Worm (Caenorhabditis elegans): Measurements from ENCODE around the gene txt-8.

The txt-8 gene

ce11 chrV:18414051-18414450 lies at the start of gene txt-8:
Gene txt-8, plus strand, starts transcription at chrV:18414351.
- TF ChIP-seq ceh-6 (GFP tag; optimal IDR thresholded peaks at IDR 0.05) = no peak
- no peak for TF ChIP-seq nfya-1 (tag; optimal IDR thresholded peaks at IDR 0.05)
- no peak for TF ChIP-seq fax-1 (tag; optimal IDR thresholded peaks at IDR 0.05)
- TF ChIP-seq npax-4 (tag; optimal IDR thresholded peaks at IDR 0.05) = no peak
- TF ChIP-seq syd-9 (tag; optimal IDR thresholded peaks at IDR 0.05) = no peak
- TF ChIP-seq che-1 (tag; optimal IDR thresholded peaks at IDR 0.05) = no peak
- no peak for TF ChIP-seq fkh-6 (tag; optimal IDR thresholded peaks at IDR 0.05)
- TF ChIP-seq F13H6.1 (tag; optimal IDR thresholded peaks at IDR 0.05) = no peak
- no peak for TF ChIP-seq rnt-1 (tag; optimal IDR thresholded peaks at IDR 0.05)
- TF ChIP-seq hlh-15 (tag; optimal IDR thresholded peaks at IDR 0.05) = no peak
- TF ChIP-seq ceh-2 (tag; optimal IDR thresholded peaks at IDR 0.05) = no peak

DNA sequence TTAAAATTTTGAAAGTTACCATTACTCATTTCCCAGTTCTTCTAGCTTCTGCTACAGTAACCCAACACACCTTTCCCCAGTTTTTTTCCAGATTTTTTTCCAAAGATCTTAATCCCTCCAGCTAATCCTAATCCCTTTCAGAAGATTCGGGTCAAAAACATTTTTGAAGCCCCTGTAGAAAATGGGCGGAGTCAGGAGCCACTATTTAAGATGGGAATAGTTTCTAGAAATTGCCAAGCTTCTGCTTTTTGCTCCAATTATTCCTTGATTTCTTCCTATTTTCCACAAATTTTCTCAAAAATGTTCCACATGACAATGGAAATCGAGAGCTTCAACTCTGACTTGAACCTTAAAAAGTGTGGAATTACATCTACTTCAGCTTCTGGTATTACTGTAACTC lies 49.6 kb upstream of the txt-8 start, which contains the start of gene C08E8.9:
C08E8.9 (plus strand) TSS at position 301 of the 400 bp plus-strand sequence.
- TF ChIP-seq elt-2 (tag; optimal IDR thresholded peaks at IDR 0.05) = no peak
- TF ChIP-seq fkh-10 (GFP tag; optimal IDR thresholded peaks at IDR 0.05) = no peak
- TF ChIP-seq nhr-11 (tag; optimal IDR thresholded peaks at IDR 0.05) = no peak
- no peak for TF ChIP-seq tbx-7 (tag; optimal IDR thresholded peaks at IDR 0.05)
- no peak for TF ChIP-seq ceh-31 (tag; optimal IDR thresholded peaks at IDR 0.05)
- no peak for TF ChIP-seq ceh-30 (tag; optimal IDR thresholded peaks at IDR 0.05)
- TF ChIP-seq unc-55 (GFP tag; optimal IDR thresholded peaks at IDR 0.05) = no peak
- TF ChIP-seq Y22D7AL.16 (tag; optimal IDR thresholded peaks at IDR 0.05) = no peak
- no peak for TF ChIP-seq ceh-24 (tag; optimal IDR thresholded peaks at IDR 0.05)
- no peak for TF ChIP-seq nfya-1 (tag; optimal IDR thresholded peaks at IDR 0.05)
- TF ChIP-seq ets-4 (tag; optimal IDR thresholded peaks at IDR 0.05) = no peak
- no peak for TF ChIP-seq hlh-30 (tag; optimal IDR thresholded peaks at IDR 0.05; ENCODE audit: insufficient read depth)
- TF ChIP-seq fkh-6 (tag; optimal IDR thresholded peaks at IDR 0.05) = no peak
- no peak for TF ChIP-seq ceh-22 (tag; optimal IDR thresholded peaks at IDR 0.05)
- TF ChIP-seq C08G9.2 (tag; optimal IDR thresholded peaks at IDR 0.05) = no peak
- no peak for TF ChIP-seq pax-1 (tag; optimal IDR thresholded peaks at IDR 0.05)
- TF ChIP-seq nhr-232 (tag; optimal IDR thresholded peaks at IDR 0.05) = no peak
- TF ChIP-seq unc-42 (tag; optimal IDR thresholded peaks at IDR 0.05) = no peak
- TF ChIP-seq mec-3 (tag; optimal IDR thresholded peaks at IDR 0.05; ENCODE audit: borderline replicate concordance) = no peak

DNA sequence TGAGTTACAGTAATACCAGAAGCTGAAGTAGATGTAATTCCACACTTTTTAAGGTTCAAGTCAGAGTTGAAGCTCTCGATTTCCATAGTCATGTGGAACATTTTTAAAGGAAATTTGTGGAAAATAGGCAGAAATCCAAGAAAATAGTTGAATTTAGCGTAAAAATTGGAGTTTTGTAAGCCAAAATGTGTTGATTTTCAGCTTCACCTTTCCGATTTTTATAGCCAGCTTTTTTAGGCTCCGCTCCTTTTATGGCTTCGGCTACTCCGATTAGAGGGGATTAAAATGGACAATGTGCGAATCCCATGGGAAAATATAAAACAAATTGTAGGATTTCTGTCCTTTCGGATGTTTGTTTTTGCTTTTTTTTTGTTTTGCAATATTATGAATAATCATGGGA lies 45.8 kb upstream of the txt-8 start, which contains the start of gene C08E8.6:
C08E8.6 (minus strand) TSS at position 101 of the 400 bp plus-strand sequence.
- TF ChIP-seq hlh-6 (tag; optimal IDR thresholded peaks at IDR 0.05) (no peak), C38D4.7 (GFP tag; optimal IDR thresholded peaks at IDR 0.05) (no peak), F13H6.1 (tag; optimal IDR thresholded peaks at IDR 0.05) (no peak), rnt-1 (tag; optimal IDR thresholded peaks at IDR 0.05) (no peak), pqm-1 (tag; optimal IDR thresholded peaks at IDR 0.05) (no peak), dmd-4 (tag; optimal IDR thresholded peaks at IDR 0.05; ENCODE audit: borderline replicate concordance) (no peak), ceh-6 (GFP tag; optimal IDR thresholded peaks at IDR 0.05) (no peak), T23F11.4 (GFP tag; optimal IDR thresholded peaks at IDR 0.05) (no peak), hlh-15 (tag; optimal IDR thresholded peaks at IDR 0.05) (no peak), tbx-2 (tag; optimal IDR thresholded peaks at IDR 0.05) (no peak), eyg-1 (tag; optimal IDR thresholded peaks at IDR 0.05) (no peak), ref-2 (tag; optimal IDR thresholded peaks at IDR 0.05) (no peak), npax-4 (tag; optimal IDR thresholded peaks at IDR 0.05) (no peak), C08G9.2 (tag; optimal IDR thresholded peaks at IDR 0.05) (no peak), elt-4 (tag; optimal IDR thresholded peaks at IDR 0.05) (no peak), sdc-2 (tag; optimal IDR thresholded peaks at IDR 0.05) (no peak)

DNA sequence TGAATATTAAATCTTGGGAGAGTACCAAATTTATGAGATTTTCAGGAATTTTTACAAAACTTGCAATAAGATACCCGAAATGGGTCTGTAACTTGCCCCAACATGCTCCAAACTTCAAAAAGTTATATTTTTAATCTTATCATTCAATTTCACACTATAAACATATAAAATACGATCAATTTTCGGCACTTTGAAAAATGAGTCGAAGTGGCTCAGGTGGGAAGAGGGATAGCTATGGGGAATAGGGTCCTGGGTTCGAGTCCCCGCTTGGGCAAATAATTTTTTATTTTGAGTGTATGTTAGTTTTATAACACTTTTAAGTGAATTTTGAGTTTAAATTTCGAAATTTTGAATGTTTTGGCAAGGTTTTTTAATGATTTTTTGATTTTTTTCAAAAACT lies 43.1 kb upstream of the txt-8 start:
- no peak for TF ChIP-seq C08G9.2 (tag; optimal IDR thresholded peaks at IDR 0.05)
- TF ChIP-seq elt-4 (tag; optimal IDR thresholded peaks at IDR 0.05) = no peak

All from whole organism, late embryonic.